Fruit fly (Drosophila melanogaster) whole organism, embryonic: ENCODE data around the gene Esyt2.

ENCODE experiments used
- B-H2 ChIP-seq: fragments of 200-800 bp; sonication (Bioruptor generic); optimal IDR thresholded peaks from 2 replicates; lab custom pipeline; 2018; ENCODE audit warnings: missing biosample characterization, mild to moderate bottlenecking, missing genetic modification characterization
- Bdp1 ChIP-seq: fragments of 200-800 bp; sonication (Bioruptor generic); optimal IDR thresholded peaks from 3 replicates; lab custom pipeline; 2016; ENCODE audit warnings: missing biosample characterization, missing genetic modification characterization
- BtbVII ChIP-seq: fragments of 200-800 bp; sonication (Bioruptor generic); optimal IDR thresholded peaks from 3 replicates; lab custom pipeline; 2017; ENCODE audit warnings: missing biosample characterization, mild to moderate bottlenecking, missing genetic modification characterization
- CG10543 ChIP-seq: fragments of 200-800 bp; sonication (Bioruptor generic); optimal IDR thresholded peaks from 3 replicates; lab custom pipeline; 2017; ENCODE audit warnings: missing biosample characterization, mild to moderate bottlenecking, missing genetic modification characterization, moderate library complexity
- CG12071 ChIP-seq: fragments of 200-800 bp; sonication (Bioruptor generic); optimal IDR thresholded peaks from 3 replicates; lab custom pipeline; 2018; ENCODE audit warnings: missing biosample characterization, mild to moderate bottlenecking, missing genetic modification characterization
- CG12155 ChIP-seq: fragments of 200-800 bp; sonication (Bioruptor generic); optimal IDR thresholded peaks from 3 replicates; lab custom pipeline; 2016; ENCODE audit warnings: missing biosample characterization, missing genetic modification characterization
- CG13287 ChIP-seq: fragments of 200-800 bp; sonication (Bioruptor generic); IDR thresholded peaks from 2 replicates; pipeline ENCODE4 v1.3.6; 2022; ENCODE audit warnings: missing biosample characterization, missing genetic modification characterization; ENCODE audit not compliant: partially characterized antibody
- CG14014 ChIP-seq: fragments of 200-800 bp; sonication (Bioruptor generic); IDR thresholded peaks from 2 replicates; pipeline ENCODE4 v1.3.6; 2022; ENCODE audit warnings: missing biosample characterization, missing genetic modification characterization
- CG14667 ChIP-seq: fragments of 200-800 bp; sonication (Bioruptor generic); IDR thresholded peaks from 2 replicates; pipeline ENCODE4 v1.3.6; 2022; ENCODE audit warnings: missing biosample characterization, missing genetic modification characterization
- CG16779 ChIP-seq: fragments of 200-800 bp; sonication (Bioruptor generic); IDR thresholded peaks from 2 replicates; pipeline ENCODE4 v1.3.6; 2022; ENCODE audit warnings: missing biosample characterization, missing genetic modification characterization
- CG17186 ChIP-seq: fragments of 200-800 bp; sonication (Bioruptor generic); optimal IDR thresholded peaks from 3 replicates; lab custom pipeline; 2017; ENCODE audit warnings: missing biosample characterization, missing genetic modification reagents, missing genetic modification characterization
- CG17568 ChIP-seq: fragments of 200-800 bp; sonication (Bioruptor generic); optimal IDR thresholded peaks from 2 replicates; lab custom pipeline; 2018; ENCODE audit warnings: missing biosample characterization, mild to moderate bottlenecking, missing genetic modification characterization, moderate library complexity
- CG18764 ChIP-seq: fragments of 200-800 bp; sonication (Bioruptor generic); optimal IDR thresholded peaks from 3 replicates; lab custom pipeline; 2016; ENCODE audit warnings: missing biosample characterization, missing genetic modification characterization
- CG2889 ChIP-seq: fragments of 200-800 bp; sonication (Bioruptor generic); IDR thresholded peaks from 3 replicates; pipeline ENCODE4 v1.3.6; 2022; ENCODE audit warnings: missing biosample characterization, missing genetic modification characterization
- CG3065 ChIP-seq: fragments of 200-800 bp; sonication (Bioruptor generic); optimal IDR thresholded peaks from 2 replicates; lab custom pipeline; 2016; ENCODE audit warnings: missing biosample characterization, missing genetic modification characterization
- CG3995 ChIP-seq: fragments of 200-800 bp; sonication (Bioruptor generic); optimal IDR thresholded peaks from 3 replicates; lab custom pipeline; 2016; ENCODE audit warnings: missing biosample characterization, missing genetic modification characterization
- CG4404 ChIP-seq: fragments of 200-800 bp; sonication (Bioruptor generic); IDR thresholded peaks from 2 replicates; pipeline ENCODE4 v1.3.6; 2022; ENCODE audit warnings: missing biosample characterization, missing genetic modification characterization
- CG4820 ChIP-seq: fragments of 200-800 bp; sonication (Bioruptor generic); optimal IDR thresholded peaks from 3 replicates; lab custom pipeline; 2016; ENCODE audit warnings: missing biosample characterization, missing genetic modification characterization
- CG6813 ChIP-seq: fragments of 200-800 bp; sonication (Bioruptor generic); optimal IDR thresholded peaks from 2 replicates; lab custom pipeline; 2017; ENCODE audit warnings: missing biosample characterization, missing genetic modification characterization, mild to moderate bottlenecking, moderate library complexity, missing genetic modification reagents
- CG9797 ChIP-seq: fragments of 200-800 bp; sonication (Bioruptor generic); optimal IDR thresholded peaks from 3 replicates; lab custom pipeline; 2018; ENCODE audit warnings: missing biosample characterization, mild to moderate bottlenecking, missing genetic modification characterization
- CoRest ChIP-seq: fragments of 200-800 bp; sonication (Bioruptor generic); optimal IDR thresholded peaks from 3 replicates; lab custom pipeline; 2018; ENCODE audit warnings: missing biosample characterization, mild to moderate bottlenecking, missing genetic modification characterization, moderate library complexity
- D19A ChIP-seq: fragments of 200-800 bp; optimal IDR thresholded peaks from 3 replicates; lab custom pipeline; 2019; ENCODE audit warnings: missing biosample characterization, mild to moderate bottlenecking, missing genetic modification characterization, moderate library complexity
- Dad ChIP-seq: fragments of 200-800 bp; sonication (Bioruptor generic); optimal IDR thresholded peaks from 3 replicates; lab custom pipeline; 2016; ENCODE audit warnings: missing biosample characterization, missing genetic modification characterization
- Dbx ChIP-seq: fragments of 200-800 bp; sonication (Bioruptor generic); IDR thresholded peaks from 3 replicates; pipeline ENCODE4 v1.3.6; 2022; ENCODE audit warnings: missing biosample characterization, missing genetic modification characterization
- Deaf1 ChIP-seq: fragments of 200-800 bp; optimal IDR thresholded peaks from 3 replicates; lab custom pipeline; 2019; ENCODE audit warnings: missing biosample characterization, mild to moderate bottlenecking, missing genetic modification characterization, moderate library complexity
- Dek ChIP-seq: fragments of 200-800 bp; sonication (Bioruptor generic); optimal IDR thresholded peaks from 3 replicates; lab custom pipeline; 2019; ENCODE audit warnings: missing biosample characterization, mild to moderate bottlenecking, missing genetic modification characterization, moderate library complexity
- Drgx ChIP-seq: fragments of 200-800 bp; sonication (Bioruptor generic); IDR thresholded peaks from 2 replicates; pipeline ENCODE4 v1.3.6; 2022; ENCODE audit warnings: missing biosample characterization, missing genetic modification characterization
- Eip74EF ChIP-seq, 2 experiments: fragments of 200-800 bp in 1 of 2; fragments of >200 bp in 1 of 2; sonication (Bioruptor generic) in 1 of 2; optimal IDR thresholded peaks; 2 replicates each; lab custom pipeline; 2017 to 2019; ENCODE audit warnings: missing biosample characterization in 2 of 2, missing genetic modification characterization in 2 of 2, mild to moderate bottlenecking in 1 of 2, moderate library complexity in 1 of 2
- Gug ChIP-seq: fragments of 200-800 bp; sonication (Bioruptor generic); IDR thresholded peaks from 4 replicates; pipeline ENCODE4 v1.3.6; 2022; ENCODE audit warnings: missing biosample characterization, missing genetic modification characterization
- HmgZ ChIP-seq: fragments of 200-800 bp; sonication (Bioruptor generic); optimal IDR thresholded peaks from 2 replicates; lab custom pipeline; 2018; ENCODE audit warnings: missing biosample characterization, mild to moderate bottlenecking, missing genetic modification characterization
- MBD-R2 ChIP-seq: fragments of 200-800 bp; sonication (Bioruptor generic); IDR thresholded peaks from 2 replicates; pipeline ENCODE4 v1.3.6; 2022; ENCODE audit warnings: missing biosample characterization, missing genetic modification characterization
- MESR4 ChIP-seq: fragments of 200-800 bp; sonication (Bioruptor generic); optimal IDR thresholded peaks from 2 replicates; lab custom pipeline; 2018; ENCODE audit warnings: missing biosample characterization, mild to moderate bottlenecking, missing genetic modification characterization, moderate library complexity
- Mad ChIP-seq: fragments of 200-800 bp; sonication (Bioruptor generic); optimal IDR thresholded peaks from 2 replicates; lab custom pipeline; 2016; ENCODE audit warnings: missing biosample characterization, missing genetic modification characterization
- Med ChIP-seq: fragments of 200-800 bp; sonication (Bioruptor generic); peaks from one replicate; lab custom pipeline; 2016; ENCODE audit warnings: missing biosample characterization, missing genetic modification characterization, mild to moderate bottlenecking, inconsistent platforms, moderate library complexity
- Meics ChIP-seq: fragments of 200-800 bp; sonication (Bioruptor generic); optimal IDR thresholded peaks from 2 replicates; lab custom pipeline; 2017; ENCODE audit warnings: missing biosample characterization, mild to moderate bottlenecking, missing genetic modification characterization
- Opbp ChIP-seq: fragments of 200-800 bp; sonication (Bioruptor generic); IDR thresholded peaks from 3 replicates; pipeline ENCODE4 v1.3.6; 2022; ENCODE audit warnings: missing biosample characterization, missing genetic modification characterization; ENCODE audit not compliant: partially characterized antibody
- YL-1 ChIP-seq: fragments of 200-800 bp; sonication (Bioruptor generic); optimal IDR thresholded peaks from 3 replicates; lab custom pipeline; 2017; ENCODE audit warnings: missing biosample characterization, mild to moderate bottlenecking, missing genetic modification characterization
- bbx ChIP-seq: fragments of 200-800 bp; sonication (Bioruptor generic); IDR thresholded peaks from 2 replicates; pipeline ENCODE4 v1.3.6; 2022; ENCODE audit warnings: missing biosample characterization, missing genetic modification characterization; ENCODE audit not compliant: partially characterized antibody
- cato ChIP-seq: fragments of 200-800 bp; sonication (Bioruptor generic); optimal IDR thresholded peaks from 2 replicates; lab custom pipeline; 2016; ENCODE audit warnings: missing biosample characterization, missing genetic modification characterization, borderline replicate concordance
- dan ChIP-seq: fragments of 200-800 bp; sonication (Bioruptor generic); IDR thresholded peaks from 2 replicates; pipeline ENCODE4 v1.3.6; 2022; ENCODE audit warnings: missing biosample characterization, missing genetic modification characterization
- dysf ChIP-seq: fragments of 200-800 bp; sonication (Bioruptor generic); IDR thresholded peaks from 3 replicates; pipeline ENCODE4 v1.3.6; 2022; ENCODE audit warnings: missing biosample characterization, missing genetic modification characterization
- exex ChIP-seq: fragments of 200-800 bp; sonication (Bioruptor generic); optimal IDR thresholded peaks from 4 replicates; lab custom pipeline; 2018; ENCODE audit warnings: missing biosample characterization, mild to moderate bottlenecking, missing genetic modification characterization, moderate library complexity
- grn ChIP-seq: fragments of 200-800 bp; sonication (Bioruptor generic); optimal IDR thresholded peaks from 3 replicates; lab custom pipeline; 2017; ENCODE audit warnings: missing biosample characterization, missing genetic modification characterization
- mam ChIP-seq: fragments of 200-800 bp; sonication (Bioruptor generic); optimal IDR thresholded peaks from 3 replicates; lab custom pipeline; 2016; ENCODE audit warnings: missing biosample characterization, missing genetic modification characterization
- pita ChIP-seq: fragments of 200-800 bp; sonication (Bioruptor generic); optimal IDR thresholded peaks from 2 replicates; lab custom pipeline; 2017; ENCODE audit warnings: missing biosample characterization, mild to moderate bottlenecking, missing genetic modification characterization
- pnt ChIP-seq: fragments of 200-800 bp; sonication (Bioruptor generic); optimal IDR thresholded peaks from 3 replicates; lab custom pipeline; 2016; ENCODE audit warnings: missing biosample characterization, missing genetic modification characterization
- rib ChIP-seq: fragments of 200-800 bp; sonication (Bioruptor generic); IDR thresholded peaks from 2 replicates; pipeline ENCODE4 v1.3.6; 2022; ENCODE audit warnings: missing biosample characterization, missing genetic modification characterization
- salm ChIP-seq: fragments of 200-800 bp; sonication (Bioruptor generic); optimal IDR thresholded peaks from 2 replicates; lab custom pipeline; 2018; ENCODE audit warnings: missing biosample characterization, mild to moderate bottlenecking, missing genetic modification characterization
- sug ChIP-seq: fragments of 200-800 bp; optimal IDR thresholded peaks from 2 replicates; lab custom pipeline; 2019; ENCODE audit warnings: missing biosample characterization, mild to moderate bottlenecking, missing genetic modification characterization, moderate library complexity
- vnd ChIP-seq: fragments of 200-800 bp; sonication (Bioruptor generic); IDR thresholded peaks from 3 replicates; pipeline ENCODE4 v1.3.6; 2022; ENCODE audit warnings: missing biosample characterization, missing genetic modification characterization; ENCODE audit not compliant: partially characterized antibody
- vvl ChIP-seq: fragments of 200-800 bp; sonication (Bioruptor generic); IDR thresholded peaks from 2 replicates; pipeline ENCODE4 v1.3.6; 2022; ENCODE audit warnings: missing biosample characterization, missing genetic modification characterization
- zen ChIP-seq: fragments of 200-800 bp; sonication (Bioruptor generic); optimal IDR thresholded peaks from 3 replicates; lab custom pipeline; 2018; ENCODE audit warnings: missing biosample characterization, mild to moderate bottlenecking, missing genetic modification characterization, moderate library complexity

Esyt2 gene

DNA sequence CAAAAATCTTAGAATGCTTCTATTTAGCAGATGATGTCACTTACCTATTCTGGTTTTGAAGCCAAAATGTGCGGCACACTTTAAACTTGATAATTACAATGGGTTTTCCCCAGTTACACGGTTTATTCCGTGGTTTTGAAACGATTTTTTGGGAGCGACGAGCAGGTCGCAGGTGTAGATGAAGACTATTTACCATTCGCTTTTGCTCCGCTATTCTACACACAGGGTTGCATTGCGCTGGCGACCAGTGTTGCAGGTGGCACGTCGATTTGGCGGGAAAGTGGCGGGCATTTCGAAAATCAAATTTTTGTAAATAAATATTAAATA is 38.1 kb downstream of the Esyt2 start, which contains the start of gene REPTOR (continued):
- TF ChIP-seq CG13287 (GFP tag; lab: Robert Waterston, UW) (no peak), bbx (GFP tag; lab: Robert Waterston, UW) (no peak), Meics (peak; percentile 43), CG12071 (GFP tag; lab: Kevin White, UChicago) (peak; percentile 8), MESR4 (GFP tag; lab: Kevin White, UChicago) (peak; percentile 81), HmgZ (tag; lab: Kevin White, UChicago) (peak; percentile 54), CG9797 (GFP tag; lab: Kevin White, UChicago) (peak; percentile 24), dysf (GFP tag; lab: Robert Waterston, UW) (no peak), CG4820 (GFP tag; lab: Kevin White, UChicago) (no peak), Dad (no peak), BtbVII (GFP tag; lab: Kevin White, UChicago) (peak; percentile 55), CG14014 (GFP tag; lab: Robert Waterston, UW) (no peak), YL-1 (GFP tag; lab: Kevin White, UChicago) (peak; percentile 66), exex (tag; lab: Kevin White, UChicago) (peak; percentile 13), CG4404 (no peak), vvl (GFP tag; lab: Robert Waterston, UW) (no peak), MBD-R2 (GFP tag; lab: Robert Waterston, UW) (no peak), CG3065 (GFP tag; lab: Kevin White, UChicago) (no peak), Eip74EF (GFP tag; optimal IDR thresholded peaks at IDR 0.05; lab: Kevin White, UChicago) (peak in 1 of 2 experiments; percentile 7), Bdp1 (GFP tag; lab: Kevin White, UChicago) (no peak), mam (no peak), B-H2 (GFP tag; lab: Kevin White, UChicago) (peak; percentile 69), Med (GFP tag; lab: Kevin White, UChicago) (peak; percentile 92), CG3995 (GFP tag; lab: Kevin White, UChicago) (peak; percentile 6), vnd (no peak), zen (tag; lab: Kevin White, UChicago) (no peak), CG17568 (GFP tag; lab: Kevin White, UChicago) (peak; percentile 34), CG2889 (GFP tag; lab: Robert Waterston, UW) (no peak), Dek (tag; lab: Kevin White, UChicago) (no peak), pita (GFP tag; lab: Kevin White, UChicago) (no peak), cato (no peak), pnt (GFP tag; lab: Kevin White, UChicago) (no peak), CG14667 (GFP tag; lab: Robert Waterston, UW) (no peak), CG10543 (GFP tag; lab: Kevin White, UChicago) (peak; percentile 75), Dbx (GFP tag; lab: Robert Waterston, UW) (no peak), Deaf1 (tag; lab: Kevin White, UChicago) (peak; percentile 15), CG12155 (peak; percentile 50), Drgx (no peak), CoRest (tag; lab: Kevin White, UChicago) (peak; percentile 11), CG18764 (no peak), CG6813 (GFP tag; lab: Kevin White, UChicago) (no peak), D19A (tag; lab: Kevin White, UChicago) (peak; percentile 84), CG17186 (GFP tag; lab: Kevin White, UChicago) (peak; percentile 63), Mad (GFP tag; lab: Kevin White, UChicago) (no peak), Gug (no peak), CG16779 (no peak), salm (tag; lab: Kevin White, UChicago) (peak; percentile 23), grn (GFP tag; lab: Kevin White, UChicago) (no peak), sug (tag; lab: Kevin White, UChicago) (peak; percentile 20), dan (GFP tag; lab: Robert Waterston, UW) (no peak), rib (GFP tag; lab: Robert Waterston, UW) (no peak), Opbp (GFP tag; lab: Robert Waterston, UW) (no peak)
